Worm (Caenorhabditis elegans): Measurements from ENCODE around the gene dnc-2.

ce11 chrIII:5953913-5954290 lies 28.3 kb upstream of the dnc-2 start:
- no peak for TF ChIP-seq nhr-76 (tag; optimal IDR thresholded peaks at IDR 0.05)
- no peak for TF ChIP-seq nhr-11 (tag; optimal IDR thresholded peaks at IDR 0.05)
- TF ChIP-seq mdl-1 (tag; optimal IDR thresholded peaks at IDR 0.05) = no peak
- no peak for TF ChIP-seq snu-23 (GFP tag; optimal IDR thresholded peaks at IDR 0.05)
- no peak for TF ChIP-seq dpl-1 (GFP tag; optimal IDR thresholded peaks at IDR 0.05)
- no peak for TF ChIP-seq nhr-237 (tag; optimal IDR thresholded peaks at IDR 0.05)
- no peak for TF ChIP-seq sox-4 (tag; optimal IDR thresholded peaks at IDR 0.05)
- no peak for TF ChIP-seq mab-9 (GFP tag; IDR thresholded peaks at IDR 0.05)
- TF ChIP-seq lin-15B (tag; optimal IDR thresholded peaks at IDR 0.05) = no peak
- no peak for TF ChIP-seq fos-1 (tag; optimal IDR thresholded peaks at IDR 0.05)
- TF ChIP-seq elt-3 (tag; optimal IDR thresholded peaks at IDR 0.05) = no peak
- no peak for TF ChIP-seq lin-35 (GFP tag; optimal IDR thresholded peaks at IDR 0.05)
- no peak for TF ChIP-seq snpc-4 (tag; optimal IDR thresholded peaks at IDR 0.05)

All from whole organism, L1 larva.